Worm (Caenorhabditis elegans) whole organism, L1 larva: Measurements from ENCODE around the gene Y7A9A.1.

ENCODE experiments used
- C16A3.4 ChIP-seq: fragments of 150-350 bp; optimal IDR thresholded peaks from 2 replicates; lab custom pipeline; 2014; ENCODE audit warnings: missing biosample characterization, missing genetic modification characterization
- Y116A8C.19 ChIP-seq: sonication (generic microtip); optimal IDR thresholded peaks from 2 replicates; lab custom pipeline; 2016; ENCODE audit warnings: missing compliant biosample characterization, missing genetic modification characterization, borderline replicate concordance
- ama-1 ChIP-seq: fragments of 150-350 bp; optimal IDR thresholded peaks from 2 replicates; lab custom pipeline; 2014
- blmp-1 ChIP-seq: fragments of 150-350 bp; optimal IDR thresholded peaks from 2 replicates; lab custom pipeline; 2014; ENCODE audit warnings: missing biosample characterization, missing genetic modification characterization
- ceh-63 ChIP-seq: fragments of 200-800 bp; sonication (Bioruptor generic); optimal IDR thresholded peaks from 2 replicates; lab custom pipeline; 2018; ENCODE audit warnings: mild to moderate bottlenecking, missing genetic modification characterization, missing compliant biosample characterization
- ceh-8 ChIP-seq: fragments of 200-800 bp; sonication (Bioruptor generic); optimal IDR thresholded peaks from 2 replicates; lab custom pipeline; 2018; ENCODE audit warnings: mild to moderate bottlenecking, missing genetic modification characterization, moderate library complexity, missing compliant biosample characterization
- ceh-82 ChIP-seq, 3 experiments: fragments of 150-350 bp in 1 of 3; sonication (generic microtip) in 2 of 3; optimal IDR thresholded peaks; 2 replicates each; lab custom pipeline; 2014 to 2017; ENCODE audit warnings: missing biosample characterization in 3 of 3, missing genetic modification characterization in 3 of 3
- ceh-88 ChIP-seq: fragments of 200-800 bp; sonication (Bioruptor generic); IDR thresholded peaks from 2 replicates; pipeline ENCODE4 v1.3.6; 2022; ENCODE audit warnings: missing genetic modification characterization, missing compliant biosample characterization
- ceh-90 ChIP-seq: sonication (generic microtip); optimal IDR thresholded peaks from 2 replicates; lab custom pipeline; 2016; ENCODE audit warnings: missing genetic modification characterization, missing compliant biosample characterization
- dsc-1 ChIP-seq: sonication (generic microtip); optimal IDR thresholded peaks from 2 replicates; lab custom pipeline; 2016; ENCODE audit warnings: mild to moderate bottlenecking, missing genetic modification characterization, missing compliant biosample characterization
- efl-1 ChIP-seq, 4 experiments: fragments of 150-350 bp; optimal IDR thresholded peaks in 3 of 4; peaks in 1 of 4; 1 replicate in 1 of 4; 2 replicates in 3 of 4; lab custom pipeline; 2014; ENCODE audit warnings: missing biosample characterization in 2 of 4, missing genetic modification characterization in 2 of 4, missing genetic modification reagents in 2 of 4
- efl-3 ChIP-seq: fragments of 200-800 bp; sonication (Bioruptor generic); optimal IDR thresholded peaks from 2 replicates; lab custom pipeline; 2018; ENCODE audit warnings: mild to moderate bottlenecking, missing genetic modification characterization, missing compliant biosample characterization
- egl-13 ChIP-seq: sonication (generic microtip); optimal IDR thresholded peaks from 2 replicates; lab custom pipeline; 2016; ENCODE audit warnings: missing genotype, missing genetic modification reagents, missing genetic modification characterization, missing compliant biosample characterization
- egl-27 ChIP-seq, 2 experiments: fragments of 150-350 bp in 1 of 2; sonication (generic microtip); optimal IDR thresholded peaks; 3 replicates each; lab custom pipeline; 2017 to 2018; ENCODE audit warnings: missing biosample characterization in 2 of 2, missing genetic modification characterization in 2 of 2, missing genetic modification reagents in 2 of 2
- elt-2 ChIP-seq: sonication (generic microtip); optimal IDR thresholded peaks from 2 replicates; lab custom pipeline; 2016; ENCODE audit warnings: missing genetic modification characterization, mild to moderate bottlenecking, inconsistent platforms, missing compliant biosample characterization, missing genetic modification reagents
- elt-3 ChIP-seq, 6 experiments: fragments of 150-350 bp in 1 of 6; sonication (generic microtip); optimal IDR thresholded peaks; 2 replicates each; lab custom pipeline; 2017 to 2018; ENCODE audit warnings: missing biosample characterization in 6 of 6, missing genetic modification characterization in 6 of 6, inconsistent platforms in 1 of 6
- ets-5 ChIP-seq: fragments of 200-800 bp; sonication (Bioruptor generic); IDR thresholded peaks from 2 replicates; pipeline ENCODE4 v1.3.6; 2022; ENCODE audit warnings: missing genetic modification characterization, missing compliant biosample characterization
- fkh-10 ChIP-seq: sonication (generic microtip); optimal IDR thresholded peaks from 2 replicates; lab custom pipeline; 2017; ENCODE audit warnings: missing biosample characterization, missing genetic modification reagents, missing genetic modification characterization
- fkh-4 ChIP-seq: sonication (generic microtip); optimal IDR thresholded peaks from 2 replicates; lab custom pipeline; 2016; ENCODE audit warnings: missing compliant biosample characterization, missing genetic modification characterization, borderline replicate concordance
- grh-1 ChIP-seq: fragments of 200-800 bp; sonication (Bioruptor generic); IDR thresholded peaks from 2 replicates; pipeline ENCODE4 v1.3.6; 2022; ENCODE audit warnings: missing genetic modification reagents, missing genetic modification characterization, missing compliant biosample characterization
- hlh-17 ChIP-seq: fragments of 200-800 bp; sonication (Bioruptor generic); optimal IDR thresholded peaks from 2 replicates; lab custom pipeline; 2018; ENCODE audit warnings: missing genetic modification characterization, mild to moderate bottlenecking, missing compliant biosample characterization, moderate library complexity, borderline replicate concordance
- hlh-4 ChIP-seq: sonication (generic microtip); optimal IDR thresholded peaks from 2 replicates; lab custom pipeline; 2016; ENCODE audit warnings: mild to moderate bottlenecking, missing genetic modification characterization, missing compliant biosample characterization
- hpl-2 ChIP-seq: fragments of 150-350 bp; optimal IDR thresholded peaks from 2 replicates; lab custom pipeline; 2014; ENCODE audit warnings: missing biosample characterization, missing genetic modification reagents, missing genetic modification characterization
- irx-1 ChIP-seq: sonication (generic microtip); optimal IDR thresholded peaks from 2 replicates; lab custom pipeline; 2016; ENCODE audit warnings: missing genetic modification characterization, missing compliant biosample characterization
- isw-1 ChIP-seq: fragments of 200-800 bp; sonication (Bioruptor generic); IDR thresholded peaks from 2 replicates; pipeline ENCODE4 v1.3.6; 2022; ENCODE audit warnings: missing genetic modification characterization, missing compliant biosample characterization
- jun-1 ChIP-seq: fragments of 150-350 bp; optimal IDR thresholded peaks from 2 replicates; lab custom pipeline; 2014; ENCODE audit warnings: missing biosample characterization, missing genetic modification reagents, missing genetic modification characterization
- lin-39 ChIP-seq: fragments of 150-350 bp; optimal IDR thresholded peaks from 2 replicates; lab custom pipeline; 2014; ENCODE audit warnings: missing biosample characterization, missing genetic modification reagents, missing genetic modification characterization
- lir-3 ChIP-seq: sonication (generic microtip); optimal IDR thresholded peaks from 2 replicates; lab custom pipeline; 2016; ENCODE audit warnings: mild to moderate bottlenecking, missing genetic modification characterization, moderate library complexity, missing compliant biosample characterization; ENCODE audit not compliant: poor library complexity
- lsy-2 ChIP-seq, 2 experiments: fragments of 150-350 bp; optimal IDR thresholded peaks; 2 replicates each; lab custom pipeline; 2014; ENCODE audit warnings: missing biosample characterization in 2 of 2, missing genetic modification characterization in 2 of 2
- nhr-11 ChIP-seq: fragments of 150-350 bp; optimal IDR thresholded peaks from 2 replicates; lab custom pipeline; 2014; ENCODE audit warnings: missing biosample characterization, missing genetic modification characterization
- nhr-12 ChIP-seq: sonication (generic microtip); optimal IDR thresholded peaks from 2 replicates; lab custom pipeline; 2017; ENCODE audit warnings: missing biosample characterization, missing genetic modification characterization
- nhr-19 ChIP-seq: fragments of 200-800 bp; sonication (Bioruptor generic); conservative IDR thresholded peaks from 2 replicates; pipeline ENCODE4 v1.3.6; 2022; ENCODE audit warnings: missing genetic modification characterization, missing compliant biosample characterization
- nhr-20 ChIP-seq: sonication (generic microtip); optimal IDR thresholded peaks from 2 replicates; lab custom pipeline; 2016; ENCODE audit warnings: mild to moderate bottlenecking, missing genetic modification characterization, missing compliant biosample characterization
- nhr-237 ChIP-seq: fragments of 150-350 bp; optimal IDR thresholded peaks from 2 replicates; lab custom pipeline; 2014; ENCODE audit warnings: missing biosample characterization, missing genetic modification characterization
- nhr-47 ChIP-seq: sonication (generic microtip); optimal IDR thresholded peaks from 2 replicates; lab custom pipeline; 2016; ENCODE audit warnings: mild to moderate bottlenecking, missing genetic modification characterization, moderate library complexity, missing compliant biosample characterization
- nhr-76 ChIP-seq: sonication (generic microtip); optimal IDR thresholded peaks from 2 replicates; lab custom pipeline; 2017; ENCODE audit warnings: missing biosample characterization, missing genetic modification characterization
- nhr-77 ChIP-seq: fragments of 150-350 bp; optimal IDR thresholded peaks from 2 replicates; lab custom pipeline; 2014; ENCODE audit warnings: missing biosample characterization, missing genetic modification characterization
- nhr-85 ChIP-seq: sonication (generic microtip); peaks from one replicate; lab custom pipeline; 2016; ENCODE audit warnings: missing genetic modification characterization, inconsistent platforms, missing compliant biosample characterization
- pag-3 ChIP-seq: sonication (generic microtip); optimal IDR thresholded peaks from 2 replicates; lab custom pipeline; 2017; ENCODE audit warnings: missing genetic modification characterization, mild to moderate bottlenecking, missing compliant biosample characterization, antibody characterized with exemption, borderline replicate concordance; ENCODE audit not compliant: insufficient read depth
- pax-3 ChIP-seq: fragments of 200-800 bp; sonication (Bioruptor generic); optimal IDR thresholded peaks from 2 replicates; lab custom pipeline; 2018; ENCODE audit warnings: mild to moderate bottlenecking, missing genetic modification characterization, moderate library complexity, missing compliant biosample characterization
- rnt-1 ChIP-seq: sonication (generic microtip); optimal IDR thresholded peaks from 2 replicates; lab custom pipeline; 2016; ENCODE audit warnings: mild to moderate bottlenecking, missing genetic modification characterization, moderate library complexity, missing compliant biosample characterization
- skn-1 ChIP-seq: fragments of 150-350 bp; optimal IDR thresholded peaks from 2 replicates; lab custom pipeline; 2014; ENCODE audit warnings: missing biosample characterization, missing genetic modification characterization
- sptf-1 ChIP-seq: fragments of 150-350 bp; optimal IDR thresholded peaks from 2 replicates; lab custom pipeline; 2014; ENCODE audit warnings: missing biosample characterization, missing genetic modification characterization
- swsn-7 ChIP-seq: sonication (generic microtip); optimal IDR thresholded peaks from 2 replicates; lab custom pipeline; 2016; ENCODE audit warnings: missing genetic modification characterization, missing compliant biosample characterization
- tbx-2 ChIP-seq: sonication (generic microtip); optimal IDR thresholded peaks from 2 replicates; lab custom pipeline; 2016; ENCODE audit warnings: missing genetic modification characterization, missing compliant biosample characterization
- unc-86 ChIP-seq: sonication (generic microtip); optimal IDR thresholded peaks from 2 replicates; lab custom pipeline; 2016; ENCODE audit warnings: missing genetic modification characterization, missing compliant biosample characterization
- unc-98 ChIP-seq: fragments of 200-800 bp; sonication (Bioruptor generic); IDR thresholded peaks from 2 replicates; pipeline ENCODE4 v1.3.6; 2022; ENCODE audit warnings: missing genetic modification characterization, missing compliant biosample characterization
- vab-15 ChIP-seq: sonication (generic microtip); optimal IDR thresholded peaks from 2 replicates; lab custom pipeline; 2017; ENCODE audit warnings: missing genotype, mild to moderate bottlenecking, missing genetic modification characterization, missing compliant biosample characterization
- zag-1 ChIP-seq: fragments of 150-350 bp; optimal IDR thresholded peaks from 2 replicates; lab custom pipeline; 2014; ENCODE audit warnings: missing biosample characterization, missing genetic modification characterization
- zip-4 ChIP-seq: fragments of 200-800 bp; sonication (Bioruptor generic); optimal IDR thresholded peaks from 2 replicates; lab custom pipeline; 2018; ENCODE audit warnings: mild to moderate bottlenecking, missing genetic modification characterization, moderate library complexity, missing compliant biosample characterization
- ztf-4 ChIP-seq: fragments of 150-350 bp; optimal IDR thresholded peaks from 2 replicates; lab custom pipeline; 2014; ENCODE audit warnings: missing biosample characterization, missing genetic modification characterization

Gene Y7A9A.1

ce11 chrIV:16176808-16177207, 20.0 kb upstream of the Y7A9A.1 start:
- TF ChIP-seq efl-1 (optimal IDR thresholded peaks at IDR 0.05; lab: Kevin White, UChicago) (no peak), efl-1 (GFP tag; optimal IDR thresholded peaks at IDR 0.05 in 1 of 2; lab: Kevin White, UChicago) (peak in 1 of 2 experiments; percentile 3), irx-1 (tag; lab: Kevin White, UChicago) (no peak), elt-2 (tag; lab: Kevin White, UChicago) (peak; percentile 18)

ce11 chrIV:16178433-16178832, 18.4 kb upstream of the Y7A9A.1 start:
- no peak for TF ChIP-seq ama-1 (lab: Kevin White, UChicago)
- TF ChIP-seq nhr-19: no peak
- TF ChIP-seq sptf-1 (tag; lab: Kevin White, UChicago): no peak
- no peak for TF ChIP-seq egl-13
- TF ChIP-seq egl-27 (tag; optimal IDR thresholded peaks at IDR 0.05; lab: Kevin White, UChicago): no peak
- no peak for TF ChIP-seq pax-3 (tag; lab: Kevin White, UChicago)
- no peak for TF ChIP-seq tbx-2 (tag; lab: Kevin White, UChicago)
- TF ChIP-seq skn-1 (tag; lab: Kevin White, UChicago): no peak
- no peak for TF ChIP-seq efl-3 (GFP tag; lab: Kevin White, UChicago)
- peak in 2 of 6 experiments; percentile 6 to 82 for TF ChIP-seq elt-3 (tag; optimal IDR thresholded peaks at IDR 0.05; lab: Kevin White, UChicago)
- no peak for TF ChIP-seq Y116A8C.19 (tag; lab: Kevin White, UChicago)
- TF ChIP-seq nhr-85 (tag; lab: Kevin White, UChicago): no peak
- TF ChIP-seq ceh-8 (GFP tag; lab: Kevin White, UChicago): no peak
- TF ChIP-seq zip-4: no peak
- TF ChIP-seq nhr-12: no peak
- no peak for TF ChIP-seq ceh-88
- no peak for TF ChIP-seq pag-3 (tag; lab: Kevin White, UChicago)
- no peak for TF ChIP-seq nhr-47 (tag; lab: Kevin White, UChicago)
- peak; percentile 84 for TF ChIP-seq elt-2 (tag; lab: Kevin White, UChicago)
- no peak for TF ChIP-seq ceh-82 (tag; optimal IDR thresholded peaks at IDR 0.05; lab: Kevin White, UChicago)
- peak; percentile 72 for TF ChIP-seq blmp-1 (tag; lab: Kevin White, UChicago)
- no peak for TF ChIP-seq isw-1
- TF ChIP-seq unc-98 (GFP tag; lab: Robert Waterston, UW): no peak
- TF ChIP-seq C16A3.4 (tag; lab: Kevin White, UChicago): no peak
- no peak for TF ChIP-seq ceh-90 (tag; lab: Kevin White, UChicago)
- no peak for TF ChIP-seq rnt-1 (tag; lab: Kevin White, UChicago)
- no peak for TF ChIP-seq nhr-11 (tag; lab: Kevin White, UChicago)
- TF ChIP-seq jun-1 (tag; lab: Kevin White, UChicago): no peak
- no peak for TF ChIP-seq lir-3 (tag; lab: Kevin White, UChicago)
- no peak for TF ChIP-seq hpl-2 (GFP tag; lab: Kevin White, UChicago)
- TF ChIP-seq grh-1 (GFP tag; lab: Robert Waterston, UW): no peak
- no peak for TF ChIP-seq ets-5 (GFP tag; lab: Robert Waterston, UW)
- TF ChIP-seq hlh-17: no peak
- TF ChIP-seq swsn-7 (tag; lab: Kevin White, UChicago): no peak
- TF ChIP-seq ztf-4 (tag; lab: Kevin White, UChicago): no peak
- TF ChIP-seq ceh-63 (GFP tag; lab: Kevin White, UChicago): no peak
- no peak for TF ChIP-seq zag-1 (tag; lab: Kevin White, UChicago)
- no peak for TF ChIP-seq nhr-237 (tag; lab: Kevin White, UChicago)
- no peak for TF ChIP-seq nhr-77 (tag; lab: Kevin White, UChicago)
- no peak for TF ChIP-seq nhr-76 (tag; lab: Kevin White, UChicago)
- no peak for TF ChIP-seq lin-39 (tag; lab: Kevin White, UChicago)
- TF ChIP-seq irx-1 (tag; lab: Kevin White, UChicago): no peak
- TF ChIP-seq unc-86 (tag; lab: Kevin White, UChicago): no peak
- no peak for TF ChIP-seq fkh-4 (tag; lab: Kevin White, UChicago)
- TF ChIP-seq fkh-10 (GFP tag; lab: Kevin White, UChicago): no peak
- TF ChIP-seq lsy-2 (tag; optimal IDR thresholded peaks at IDR 0.05; lab: Kevin White, UChicago): peak in 1 of 2 experiments; percentile 24
- TF ChIP-seq vab-15: no peak
- TF ChIP-seq hlh-4 (tag; lab: Kevin White, UChicago): no peak
- peak; percentile 67 for TF ChIP-seq nhr-20 (tag; lab: Kevin White, UChicago)
- TF ChIP-seq dsc-1: no peak
